Worm (Caenorhabditis elegans): ENCODE data around the gene pfs-2.

- TF ChIP-seq nhr-237 (tag; optimal IDR thresholded peaks at IDR 0.05) (no peak), lin-39 (tag; optimal IDR thresholded peaks at IDR 0.05) (no peak), dpl-1 (GFP tag; optimal IDR thresholded peaks at IDR 0.05) (no peak), mep-1 (tag; optimal IDR thresholded peaks at IDR 0.05) (no peak), ama-1 (optimal IDR thresholded peaks at IDR 0.05) (no peak), pag-3 (tag; optimal IDR thresholded peaks at IDR 0.05; ENCODE audit: borderline replicate concordance, insufficient read depth) (no peak), nhr-11 (tag; optimal IDR thresholded peaks at IDR 0.05) (no peak), rnt-1 (tag; optimal IDR thresholded peaks at IDR 0.05) (no peak), fkh-10 (GFP tag; optimal IDR thresholded peaks at IDR 0.05) (no peak), skn-1 (tag; optimal IDR thresholded peaks at IDR 0.05) (no peak), unc-62 (GFP tag; optimal IDR thresholded peaks at IDR 0.05) (no peak)
Observed at ce11 chrII:14360675-14361074, 2.5 kb downstream of the pfs-2 start.
